Comparison of ENCODE assay signal across 1 fruit fly cellular context in the genomic region with DNA sequence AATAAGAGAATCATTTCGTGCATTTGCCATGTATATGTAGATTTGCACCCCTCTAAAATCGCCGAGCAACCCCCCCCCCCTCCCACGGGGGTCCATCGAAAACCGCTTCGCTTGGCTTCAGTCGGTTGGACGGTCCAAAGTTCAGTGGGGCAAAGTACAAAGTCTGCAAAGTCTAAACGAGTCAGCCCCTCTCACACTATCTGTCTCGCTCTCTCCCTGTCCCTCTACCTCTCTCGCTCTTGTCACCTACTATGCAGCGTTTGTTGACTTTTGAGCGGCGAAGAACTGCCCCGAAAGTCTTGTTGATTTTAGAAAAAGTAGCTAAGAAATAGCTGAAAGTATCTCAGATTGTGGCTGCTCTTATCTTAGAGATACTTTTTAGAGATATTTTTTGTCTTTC.
TF ChIP-seq lines count a peak whose summit lies in the region.

No protein-coding gene starts in this region.

TF ChIP-seq in whole organism, embryonic, 481 proteins besides CTCF, POLR2A, EP300 and RAD21 (continued from another document and continues in another):
- TF ChIP-seq row (GFP tag; IDR thresholded peaks at IDR 0.05; lab: Robert Waterston, UW), result peak; percentile 56; the same call in 2 of the 3 replicates
- TF ChIP-seq CG42726 (GFP tag; IDR thresholded peaks at IDR 0.05; lab: Robert Waterston, UW; ENCODE audit: partially characterized antibody), result no peak
- TF ChIP-seq inv (GFP tag; IDR thresholded peaks at IDR 0.05; lab: Robert Waterston, UW; ENCODE audit: partially characterized antibody), result no peak
- TF ChIP-seq Lim3 (GFP tag; IDR thresholded peaks at IDR 0.05; lab: Robert Waterston, UW), result no peak
- TF ChIP-seq HLH54F (GFP tag; optimal IDR thresholded peaks at IDR 0.05; lab: Kevin White, UChicago), result no peak
- no peak for TF ChIP-seq esg (GFP tag; conservative IDR thresholded peaks at IDR 0.05; lab: Robert Waterston, UW)
- no peak for TF ChIP-seq CG32767 (GFP tag; IDR thresholded peaks at IDR 0.05; lab: Robert Waterston, UW)
- peak; percentile 12 for TF ChIP-seq CG10274 (GFP tag; optimal IDR thresholded peaks at IDR 0.05; lab: Kevin White, UChicago)
- peak; percentile 18 for TF ChIP-seq grau (tag; optimal IDR thresholded peaks at IDR 0.05; lab: Kevin White, UChicago)
- no peak for TF ChIP-seq CG8089 (GFP tag; optimal IDR thresholded peaks at IDR 0.05; lab: Kevin White, UChicago)
- TF ChIP-seq al (GFP tag; IDR thresholded peaks at IDR 0.05; lab: Robert Waterston, UW), result no peak
- TF ChIP-seq Ssrp (tag; optimal IDR thresholded peaks at IDR 0.05; lab: Kevin White, UChicago), result no peak
- no peak for TF ChIP-seq yki (optimal IDR thresholded peaks at IDR 0.05; lab: Kevin White, UChicago)
- no peak for TF ChIP-seq emc (GFP tag; optimal IDR thresholded peaks at IDR 0.05; lab: Kevin White, UChicago)
- TF ChIP-seq pnt (GFP tag; optimal IDR thresholded peaks at IDR 0.05; lab: Kevin White, UChicago), result no peak
- peak; percentile 5 for TF ChIP-seq CG12104 (GFP tag; optimal IDR thresholded peaks at IDR 0.05; lab: Kevin White, UChicago)
- TF ChIP-seq CG12659 (GFP tag; optimal IDR thresholded peaks at IDR 0.05; lab: Kevin White, UChicago), result peak; percentile 33
- TF ChIP-seq en (GFP tag; optimal IDR thresholded peaks at IDR 0.05; lab: Kevin White, UChicago), result no peak
- TF ChIP-seq nmo (GFP tag; optimal IDR thresholded peaks at IDR 0.05; lab: Kevin White, UChicago), result no peak
- TF ChIP-seq fd102C (GFP tag; optimal IDR thresholded peaks at IDR 0.05; lab: Kevin White, UChicago), result no peak
- peak; percentile 62 for TF ChIP-seq dmrt99B (tag; optimal IDR thresholded peaks at IDR 0.05; lab: Kevin White, UChicago)
- TF ChIP-seq mirr (GFP tag; optimal IDR thresholded peaks at IDR 0.05; lab: Kevin White, UChicago), result peak; percentile 96
- TF ChIP-seq jigr1 (GFP tag; IDR thresholded peaks at IDR 0.05; lab: Robert Waterston, UW), result no peak
- TF ChIP-seq CG10366 (GFP tag; IDR thresholded peaks at IDR 0.05; lab: Robert Waterston, UW), result no peak
- no peak for TF ChIP-seq Hmx (GFP tag; optimal IDR thresholded peaks at IDR 0.05; lab: Kevin White, UChicago)
- no peak for TF ChIP-seq Poxn (GFP tag; IDR thresholded peaks at IDR 0.05; lab: Robert Waterston, UW)
- no peak for TF ChIP-seq wor (GFP tag; IDR thresholded peaks at IDR 0.05; lab: Robert Waterston, UW)
- peak; percentile 60; the same call in 1 of the 2 replicates for TF ChIP-seq Oaz (GFP tag; IDR thresholded peaks at IDR 0.05; lab: Robert Waterston, UW)
- peak; percentile 47 for TF ChIP-seq CG6654 (GFP tag; optimal IDR thresholded peaks at IDR 0.05; lab: Kevin White, UChicago)
- no peak for TF ChIP-seq Dbx (GFP tag; IDR thresholded peaks at IDR 0.05; lab: Robert Waterston, UW)
- TF ChIP-seq CG6272 (GFP tag; IDR thresholded peaks at IDR 0.05; lab: Robert Waterston, UW), result no peak
- TF ChIP-seq CG3163 (GFP tag; optimal IDR thresholded peaks at IDR 0.05; lab: Kevin White, UChicago), result no peak
- no peak for TF ChIP-seq CG6791 (GFP tag; IDR thresholded peaks at IDR 0.05; lab: Robert Waterston, UW; ENCODE audit: partially characterized antibody)
- peak; percentile 77 for TF ChIP-seq Awh (GFP tag; IDR thresholded peaks at IDR 0.05; lab: Robert Waterston, UW)
- peak; percentile 14 for TF ChIP-seq ac (GFP tag; optimal IDR thresholded peaks at IDR 0.05; lab: Kevin White, UChicago)
- TF ChIP-seq CG32772 (GFP tag; IDR thresholded peaks at IDR 0.05; lab: Robert Waterston, UW), result no peak
- peak; percentile 50 for TF ChIP-seq Nf-YC (tag; optimal IDR thresholded peaks at IDR 0.05; lab: Kevin White, UChicago)
- no peak for TF ChIP-seq TFAM (GFP tag; optimal IDR thresholded peaks at IDR 0.05; lab: Kevin White, UChicago)
- TF ChIP-seq rib (GFP tag; IDR thresholded peaks at IDR 0.05; lab: Robert Waterston, UW), result peak; percentile 47; the same call in 1 of the 2 replicates
- no peak for TF ChIP-seq mam (GFP tag; optimal IDR thresholded peaks at IDR 0.05; lab: Kevin White, UChicago)
- TF ChIP-seq pfk (GFP tag; optimal IDR thresholded peaks at IDR 0.05; lab: Kevin White, UChicago), result peak; percentile 54
- TF ChIP-seq Doc3 (GFP tag; IDR thresholded peaks at IDR 0.05; lab: Robert Waterston, UW; ENCODE audit: partially characterized antibody), result 0 out of 3 replicates have a peak, but pooled peaks have one; percentile 7
- peak; percentile 12 for TF ChIP-seq CG1792 (GFP tag; optimal IDR thresholded peaks at IDR 0.05; lab: Kevin White, UChicago)
- peak; percentile 75 for TF ChIP-seq schlank (tag; optimal IDR thresholded peaks at IDR 0.05; lab: Kevin White, UChicago)
- peak; percentile 66 for TF ChIP-seq CG1832 (GFP tag; optimal IDR thresholded peaks at IDR 0.05; lab: Kevin White, UChicago)
- 0 out of 3 replicates have a peak, but pooled peaks have one; percentile 22 for TF ChIP-seq zfh1 (GFP tag; IDR thresholded peaks at IDR 0.05; lab: Robert Waterston, UW)
- TF ChIP-seq gfzf (GFP tag; optimal IDR thresholded peaks at IDR 0.05; lab: Kevin White, UChicago), result no peak
- TF ChIP-seq dm (GFP tag; optimal IDR thresholded peaks at IDR 0.05; lab: Kevin White, UChicago), result no peak
- no peak for TF ChIP-seq knrl (GFP tag; IDR thresholded peaks at IDR 0.05; lab: Robert Waterston, UW; ENCODE audit: partially characterized antibody)
- TF ChIP-seq CG4617 (GFP tag; optimal IDR thresholded peaks at IDR 0.05; lab: Kevin White, UChicago; ENCODE audit: borderline replicate concordance), result no peak
- TF ChIP-seq wek (GFP tag; optimal IDR thresholded peaks at IDR 0.05; lab: Kevin White, UChicago), result peak; percentile 46
- TF ChIP-seq D19B (GFP tag; optimal IDR thresholded peaks at IDR 0.05; lab: Kevin White, UChicago), result peak; percentile 37
- no peak for TF ChIP-seq CG4424 (GFP tag; optimal IDR thresholded peaks at IDR 0.05; lab: Kevin White, UChicago)
- TF ChIP-seq CG11560 (tag; IDR thresholded peaks at IDR 0.05; lab: Robert Waterston, UW), result no peak
- no peak for TF ChIP-seq Gsc (GFP tag; IDR thresholded peaks at IDR 0.05; lab: Robert Waterston, UW)
- TF ChIP-seq Bteb2 (GFP tag; optimal IDR thresholded peaks at IDR 0.05; lab: Kevin White, UChicago), result no peak
- no peak for TF ChIP-seq Tbp (GFP tag; optimal IDR thresholded peaks at IDR 0.05; lab: Kevin White, UChicago)
- TF ChIP-seq tin (GFP tag; optimal IDR thresholded peaks at IDR 0.05; lab: Kevin White, UChicago), result no peak
- peak; percentile 5 for TF ChIP-seq Hand (GFP tag; optimal IDR thresholded peaks at IDR 0.05; lab: Kevin White, UChicago)
- TF ChIP-seq CG17186 (GFP tag; optimal IDR thresholded peaks at IDR 0.05; lab: Kevin White, UChicago), result no peak
- TF ChIP-seq CG13894 (tag; optimal IDR thresholded peaks at IDR 0.05; lab: Kevin White, UChicago), result peak; percentile 16
- TF ChIP-seq BEAF-32 (GFP tag; optimal IDR thresholded peaks at IDR 0.05; lab: Kevin White, UChicago), result no peak
- no peak for TF ChIP-seq fru (optimal IDR thresholded peaks at IDR 0.05; lab: Kevin White, UChicago)
- TF ChIP-seq CG8765 (GFP tag; IDR thresholded peaks at IDR 0.05; lab: Robert Waterston, UW), result no peak
- no peak for TF ChIP-seq her (GFP tag; optimal IDR thresholded peaks at IDR 0.05; lab: Kevin White, UChicago)
- TF ChIP-seq sisA (GFP tag; IDR thresholded peaks at IDR 0.05; lab: Robert Waterston, UW), result no peak
- TF ChIP-seq Hr78 (GFP tag; optimal IDR thresholded peaks at IDR 0.05; lab: Kevin White, UChicago), result peak in 1 of 2 experiments; percentile 87
- peak; percentile 47 for TF ChIP-seq CG17912 (GFP tag; optimal IDR thresholded peaks at IDR 0.05; lab: Kevin White, UChicago)
- no peak for TF ChIP-seq Vsx1 (GFP tag; optimal IDR thresholded peaks at IDR 0.05; lab: Kevin White, UChicago)
- no peak for TF ChIP-seq nerfin-1 (tag; optimal IDR thresholded peaks at IDR 0.05; lab: Kevin White, UChicago)
- 0 out of 3 replicates have a peak, but pooled peaks have one; percentile 22 for TF ChIP-seq H15 (GFP tag; IDR thresholded peaks at IDR 0.05; lab: Robert Waterston, UW)
- TF ChIP-seq Chrac-16 (GFP tag; optimal IDR thresholded peaks at IDR 0.05; lab: Kevin White, UChicago), result no peak
- peak; percentile 4 for TF ChIP-seq CG7928 (GFP tag; optimal IDR thresholded peaks at IDR 0.05; lab: Kevin White, UChicago)
- TF ChIP-seq CG11696 (GFP tag; IDR thresholded peaks at IDR 0.05; lab: Robert Waterston, UW), result peak; percentile 60; the same call in 1 of the 2 replicates
- peak; percentile 34 for TF ChIP-seq CG31365 (tag; optimal IDR thresholded peaks at IDR 0.05; lab: Kevin White, UChicago)
- no peak for TF ChIP-seq MESR4 (GFP tag; optimal IDR thresholded peaks at IDR 0.05; lab: Kevin White, UChicago)
- no peak for TF ChIP-seq trem (tag; optimal IDR thresholded peaks at IDR 0.05; lab: Kevin White, UChicago)
- TF ChIP-seq CG17359 (tag; optimal IDR thresholded peaks at IDR 0.05; lab: Kevin White, UChicago), result peak; percentile 22
- TF ChIP-seq jing (GFP tag; optimal IDR thresholded peaks at IDR 0.05; lab: Kevin White, UChicago), result no peak
- no peak for TF ChIP-seq Neu2 (GFP tag; optimal IDR thresholded peaks at IDR 0.05; lab: Kevin White, UChicago; ENCODE audit: borderline replicate concordance)
- peak; percentile 10; the same call in 1 of the 2 replicates for TF ChIP-seq CG1024 (GFP tag; IDR thresholded peaks at IDR 0.05; lab: Robert Waterston, UW)
- peak; percentile 12 for TF ChIP-seq CG7556 (GFP tag; optimal IDR thresholded peaks at IDR 0.05; lab: Kevin White, UChicago)
- TF ChIP-seq CG16779 (GFP tag; IDR thresholded peaks at IDR 0.05; lab: Robert Waterston, UW), result no peak
- no peak for TF ChIP-seq Sox102F (GFP tag; optimal IDR thresholded peaks at IDR 0.05; lab: Kevin White, UChicago)
- TF ChIP-seq CG8924 (tag; optimal IDR thresholded peaks at IDR 0.05; lab: Kevin White, UChicago), result no peak
- peak; percentile 5 for TF ChIP-seq sd (tag; optimal IDR thresholded peaks at IDR 0.05; lab: Kevin White, UChicago)
- TF ChIP-seq CG18011 (GFP tag; optimal IDR thresholded peaks at IDR 0.05; lab: Kevin White, UChicago), result no peak
- 0 out of 4 replicates have a peak, but pooled peaks have one; percentile 75 for TF ChIP-seq chinmo (GFP tag; IDR thresholded peaks at IDR 0.05; lab: Robert Waterston, UW; ENCODE audit: partially characterized antibody)
- TF ChIP-seq CG2889 (GFP tag; IDR thresholded peaks at IDR 0.05; lab: Robert Waterston, UW), result no peak
- peak; percentile 49 for TF ChIP-seq CG11247 (GFP tag; IDR thresholded peaks at IDR 0.05; lab: Robert Waterston, UW)
- no peak for TF ChIP-seq CG2712 (tag; optimal IDR thresholded peaks at IDR 0.05; lab: Kevin White, UChicago)
- no peak for TF ChIP-seq Abd-B (GFP tag; optimal IDR thresholded peaks at IDR 0.05; lab: Kevin White, UChicago)
- TF ChIP-seq sna (GFP tag; IDR thresholded peaks at IDR 0.05; lab: Robert Waterston, UW; ENCODE audit: partially characterized antibody), result no peak
- no peak for TF ChIP-seq CoRest (tag; optimal IDR thresholded peaks at IDR 0.05; lab: Kevin White, UChicago)
- no peak for TF ChIP-seq CG10267 (tag; optimal IDR thresholded peaks at IDR 0.05; lab: Kevin White, UChicago)
- no peak for TF ChIP-seq insv (GFP tag; optimal IDR thresholded peaks at IDR 0.05; lab: Kevin White, UChicago)
- no peak for TF ChIP-seq Antp (GFP tag; optimal IDR thresholded peaks at IDR 0.05; lab: Kevin White, UChicago)
- peak; percentile 41; the same call in 1 of the 2 replicates for TF ChIP-seq toy (GFP tag; IDR thresholded peaks at IDR 0.05; lab: Robert Waterston, UW)
- no peak for TF ChIP-seq lov (optimal IDR thresholded peaks at IDR 0.05; lab: Kevin White, UChicago)
- TF ChIP-seq lov (GFP tag; IDR thresholded peaks at IDR 0.05; lab: Robert Waterston, UW), result peak; percentile 67; the same call in 1 of the 3 replicates
- TF ChIP-seq CG5180 (GFP tag; optimal IDR thresholded peaks at IDR 0.05; lab: Kevin White, UChicago), result peak; percentile 35
- 0 out of 2 replicates have a peak, but pooled peaks have one; percentile 26 for TF ChIP-seq CG14441 (GFP tag; IDR thresholded peaks at IDR 0.05; lab: Robert Waterston, UW)
- peak; percentile 41 for TF ChIP-seq CG7839 (tag; optimal IDR thresholded peaks at IDR 0.05; lab: Kevin White, UChicago)
- TF ChIP-seq Ets65A (GFP tag; lab: Kevin White, UChicago), result no peak
- TF ChIP-seq Dp (GFP tag; optimal IDR thresholded peaks at IDR 0.05; lab: Kevin White, UChicago), result no peak
- peak; percentile 38; the same call in 1 of the 2 replicates for TF ChIP-seq CG5953 (GFP tag; IDR thresholded peaks at IDR 0.05; lab: Robert Waterston, UW)
- TF ChIP-seq CG13296 (GFP tag; optimal IDR thresholded peaks at IDR 0.05; lab: Kevin White, UChicago), result peak; percentile 87
- TF ChIP-seq unc-4 (GFP tag; IDR thresholded peaks at IDR 0.05; lab: Robert Waterston, UW; ENCODE audit: partially characterized antibody), result no peak
- no peak for TF ChIP-seq CG13287 (GFP tag; IDR thresholded peaks at IDR 0.05; lab: Robert Waterston, UW; ENCODE audit: partially characterized antibody)
- TF ChIP-seq CG1603 (tag; optimal IDR thresholded peaks at IDR 0.05; lab: Kevin White, UChicago), result no peak
- TF ChIP-seq sr (GFP tag; IDR thresholded peaks at IDR 0.05; lab: Robert Waterston, UW), result peak; percentile 56; the same call in 1 of the 3 replicates
- TF ChIP-seq crp (GFP tag; optimal IDR thresholded peaks at IDR 0.05; lab: Kevin White, UChicago), result no peak
- no peak for TF ChIP-seq tna (GFP tag; IDR thresholded peaks at IDR 0.05; lab: Robert Waterston, UW; ENCODE audit: partially characterized antibody)
- TF ChIP-seq Mes4 (GFP tag; optimal IDR thresholded peaks at IDR 0.05; lab: Kevin White, UChicago), result no peak
- TF ChIP-seq CG6689 (GFP tag; IDR thresholded peaks at IDR 0.05; lab: Robert Waterston, UW), result 0 out of 2 replicates have a peak, but pooled peaks have one; percentile 23
- no peak for TF ChIP-seq CHES-1-like (GFP tag; optimal IDR thresholded peaks at IDR 0.05; lab: Kevin White, UChicago)
- peak; percentile 27 for TF ChIP-seq CG4707 (GFP tag; optimal IDR thresholded peaks at IDR 0.05; lab: Kevin White, UChicago)
- TF ChIP-seq CG14014 (GFP tag; IDR thresholded peaks at IDR 0.05; lab: Robert Waterston, UW), result peak; percentile 65; the same call in 1 of the 2 replicates
- TF ChIP-seq org-1 (GFP tag; optimal IDR thresholded peaks at IDR 0.05; lab: Kevin White, UChicago), result no peak
- TF ChIP-seq CG43689 (GFP tag; IDR thresholded peaks at IDR 0.05; lab: Robert Waterston, UW), result no peak
- 0 out of 2 replicates have a peak, but pooled peaks have one; percentile 50 for TF ChIP-seq sim (GFP tag; IDR thresholded peaks at IDR 0.05; lab: Robert Waterston, UW)
- no peak for TF ChIP-seq Sin3A (optimal IDR thresholded peaks at IDR 0.05; lab: Kevin White, UChicago)
- no peak for TF ChIP-seq CG5245 (GFP tag; optimal IDR thresholded peaks at IDR 0.05; lab: Kevin White, UChicago)
- no peak for TF ChIP-seq Atf-2 (GFP tag; optimal IDR thresholded peaks at IDR 0.05; lab: Kevin White, UChicago)
- no peak for TF ChIP-seq tup (GFP tag; optimal IDR thresholded peaks at IDR 0.05; lab: Kevin White, UChicago)
- TF ChIP-seq p53 (GFP tag; optimal IDR thresholded peaks at IDR 0.05; lab: Kevin White, UChicago), result no peak
- TF ChIP-seq gt (GFP tag; IDR thresholded peaks at IDR 0.05; lab: Robert Waterston, UW), result no peak
